Fruit fly (Drosophila melanogaster) whole organism, prepupa: Measurements from ENCODE around the gene CG5968.

ENCODE experiments used
- Blimp-1 ChIP-seq: fragments of 200-800 bp; sonication (Bioruptor generic); optimal IDR thresholded peaks from 3 replicates; lab custom pipeline; 2017; ENCODE audit warnings: missing biosample characterization, missing genetic modification characterization, mild to moderate bottlenecking, moderate library complexity, missing genetic modification reagents
- CG10631 ChIP-seq: fragments of 200-800 bp; sonication (Bioruptor generic); optimal IDR thresholded peaks from 2 replicates; lab custom pipeline; 2016; ENCODE audit warnings: missing biosample characterization, missing genetic modification characterization
- CG11294 ChIP-seq: fragments of 200-800 bp; sonication (Bioruptor generic); IDR thresholded peaks from 2 replicates; pipeline ENCODE4 v1.3.6; 2022; ENCODE audit warnings: missing biosample characterization, missing genetic modification characterization
- CG11762 ChIP-seq: fragments of 200-800 bp; sonication (Bioruptor generic); optimal IDR thresholded peaks from 3 replicates; lab custom pipeline; 2016; ENCODE audit warnings: missing biosample characterization, missing genetic modification characterization; ENCODE audit not compliant: insufficient read depth
- CG15336 ChIP-seq: fragments of 200-800 bp; sonication (Bioruptor generic); IDR thresholded peaks from 2 replicates; pipeline ENCODE4 v1.3.6; 2022; ENCODE audit warnings: missing biosample characterization, missing genetic modification characterization
- CG16779 ChIP-seq: fragments of 200-800 bp; sonication (Bioruptor generic); optimal IDR thresholded peaks from 3 replicates; lab custom pipeline; 2017; ENCODE audit warnings: missing biosample characterization, mild to moderate bottlenecking, missing genetic modification characterization
- CG3032 ChIP-seq: fragments of 200-800 bp; optimal IDR thresholded peaks from 2 replicates; lab custom pipeline; 2019; ENCODE audit warnings: missing biosample characterization, mild to moderate bottlenecking, missing genetic modification characterization, moderate library complexity
- CG31627 ChIP-seq: fragments of 200-800 bp; sonication (Bioruptor generic); optimal IDR thresholded peaks from 3 replicates; lab custom pipeline; 2016; ENCODE audit warnings: missing biosample characterization, missing genetic modification characterization
- CG3919 ChIP-seq: fragments of 200-800 bp; sonication (Bioruptor generic); optimal IDR thresholded peaks from 3 replicates; lab custom pipeline; 2016; ENCODE audit warnings: missing biosample characterization, missing genetic modification characterization
- CG6163 ChIP-seq: fragments of 200-800 bp; sonication (Bioruptor generic); IDR thresholded peaks from 3 replicates; pipeline ENCODE4 v1.3.6; 2022; ENCODE audit warnings: missing biosample characterization, missing genetic modification characterization
- CG6276 ChIP-seq: fragments of 200-800 bp; sonication (Bioruptor generic); optimal IDR thresholded peaks from 2 replicates; lab custom pipeline; 2017; ENCODE audit warnings: missing biosample characterization, mild to moderate bottlenecking, missing genetic modification characterization
- CG6854 ChIP-seq: fragments of 200-800 bp; sonication (Bioruptor generic); optimal IDR thresholded peaks from 2 replicates; lab custom pipeline; 2017; ENCODE audit warnings: missing biosample characterization, mild to moderate bottlenecking, missing genetic modification characterization
- CG7368 ChIP-seq: fragments of 200-800 bp; sonication (Bioruptor generic); optimal IDR thresholded peaks from 3 replicates; lab custom pipeline; 2016; ENCODE audit warnings: missing biosample characterization, missing genetic modification characterization
- CG8119 ChIP-seq: fragments of 200-800 bp; sonication (Bioruptor generic); IDR thresholded peaks from 3 replicates; pipeline ENCODE4 v1.3.6; 2022; ENCODE audit warnings: missing biosample characterization, missing genetic modification characterization
- CG8319 ChIP-seq: fragments of 200-800 bp; sonication (Bioruptor generic); optimal IDR thresholded peaks from 3 replicates; lab custom pipeline; 2016; ENCODE audit warnings: missing biosample characterization, missing genetic modification characterization
- CG8632 ChIP-seq: fragments of 200-800 bp; sonication (Bioruptor generic); optimal IDR thresholded peaks from 3 replicates; lab custom pipeline; 2016; ENCODE audit warnings: missing biosample characterization, missing genetic modification characterization
- CG9139 ChIP-seq: fragments of 200-800 bp; sonication (Bioruptor generic); optimal IDR thresholded peaks from 3 replicates; lab custom pipeline; 2017; ENCODE audit warnings: missing biosample characterization, mild to moderate bottlenecking, missing genetic modification characterization
- Eip75B ChIP-seq: fragments of 200-800 bp; sonication (Bioruptor generic); optimal IDR thresholded peaks from 3 replicates; lab custom pipeline; 2016; ENCODE audit warnings: missing biosample characterization, missing genetic modification characterization
- Eip78C ChIP-seq: fragments of 200-800 bp; sonication (Bioruptor generic); peaks from one replicate; lab custom pipeline; 2016; ENCODE audit warnings: missing biosample characterization, missing genetic modification characterization
- Eip93F ChIP-seq: fragments of 200-800 bp; sonication (Bioruptor generic); optimal IDR thresholded peaks from 2 replicates; lab custom pipeline; 2016; ENCODE audit warnings: missing biosample characterization, mild to moderate bottlenecking, missing genetic modification characterization
- Ets96B ChIP-seq: fragments of 200-800 bp; optimal IDR thresholded peaks from 2 replicates; lab custom pipeline; 2019; ENCODE audit warnings: missing biosample characterization, mild to moderate bottlenecking, missing genetic modification characterization, moderate library complexity
- Gug ChIP-seq: fragments of 200-800 bp; sonication (Bioruptor generic); IDR thresholded peaks from 2 replicates; pipeline ENCODE4 v1.3.6; 2022; ENCODE audit warnings: missing biosample characterization, missing genetic modification characterization
- Hr39 ChIP-seq: fragments of 200-800 bp; sonication (Bioruptor generic); optimal IDR thresholded peaks from 2 replicates; lab custom pipeline; 2016; ENCODE audit warnings: missing biosample characterization, missing genetic modification characterization
- Lpt ChIP-seq: fragments of 200-800 bp; sonication (Bioruptor generic); optimal IDR thresholded peaks from 3 replicates; lab custom pipeline; 2016; ENCODE audit warnings: missing biosample characterization, missing genetic modification characterization
- Met ChIP-seq: fragments of 200-800 bp; sonication (Bioruptor generic); optimal IDR thresholded peaks from 3 replicates; lab custom pipeline; 2016; ENCODE audit warnings: missing biosample characterization, missing genetic modification characterization
- OdsH ChIP-seq: fragments of 200-800 bp; sonication (Bioruptor generic); optimal IDR thresholded peaks from 3 replicates; lab custom pipeline; 2016; ENCODE audit warnings: missing biosample characterization, missing genetic modification characterization
- Smox ChIP-seq: fragments of 200-800 bp; sonication (Bioruptor generic); optimal IDR thresholded peaks from 3 replicates; lab custom pipeline; 2016; ENCODE audit warnings: missing biosample characterization, missing genetic modification characterization
- Sox102F ChIP-seq: fragments of 200-800 bp; sonication (Bioruptor generic); optimal IDR thresholded peaks from 2 replicates; lab custom pipeline; 2016; ENCODE audit warnings: missing biosample characterization, mild to moderate bottlenecking, missing genetic modification characterization
- Sox14 ChIP-seq: fragments of 200-800 bp; sonication (Bioruptor generic); optimal IDR thresholded peaks from 3 replicates; lab custom pipeline; 2016; ENCODE audit warnings: missing biosample characterization, missing genetic modification characterization
- acj6 ChIP-seq: fragments of 200-800 bp; sonication (Bioruptor generic); optimal IDR thresholded peaks from 3 replicates; lab custom pipeline; 2016; ENCODE audit warnings: missing biosample characterization, missing genetic modification characterization
- fd59A ChIP-seq: fragments of 200-800 bp; sonication (Bioruptor generic); optimal IDR thresholded peaks from 2 replicates; lab custom pipeline; 2017; ENCODE audit warnings: missing biosample characterization, mild to moderate bottlenecking, missing genetic modification characterization, missing genetic modification reagents
- fd85E ChIP-seq: fragments of 200-800 bp; sonication (Bioruptor generic); optimal IDR thresholded peaks from 3 replicates; lab custom pipeline; 2016; ENCODE audit warnings: missing biosample characterization, missing genetic modification characterization
- fkh ChIP-seq: fragments of 200-800 bp; sonication (Bioruptor generic); optimal IDR thresholded peaks from 3 replicates; lab custom pipeline; 2017; ENCODE audit warnings: missing biosample characterization, mild to moderate bottlenecking, missing genetic modification characterization, moderate library complexity
- net ChIP-seq: fragments of 200-800 bp; sonication (Bioruptor generic); optimal IDR thresholded peaks from 3 replicates; lab custom pipeline; 2016; ENCODE audit warnings: missing biosample characterization, missing genetic modification characterization
- salr ChIP-seq, 2 experiments: fragments of 200-800 bp; sonication (Bioruptor generic); optimal IDR thresholded peaks; 3 replicates each; lab custom pipeline; 2016 to 2018; ENCODE audit warnings: missing biosample characterization in 2 of 2, missing genetic modification characterization in 2 of 2, mild to moderate bottlenecking in 1 of 2
- spab ChIP-seq: fragments of 200-800 bp; sonication (Bioruptor generic); optimal IDR thresholded peaks from 2 replicates; lab custom pipeline; 2017; ENCODE audit warnings: missing biosample characterization, mild to moderate bottlenecking, missing genetic modification characterization, missing genetic modification reagents
- ss ChIP-seq, 2 experiments: fragments of 200-800 bp; sonication (Bioruptor generic); optimal IDR thresholded peaks; 2 replicates in 1 of 2; 3 replicates in 1 of 2; lab custom pipeline; 2017 to 2018; ENCODE audit warnings: mild to moderate bottlenecking in 2 of 2, missing biosample characterization in 2 of 2, missing genetic modification characterization in 2 of 2, moderate library complexity in 1 of 2
- vri ChIP-seq: fragments of 200-800 bp; sonication (Bioruptor generic); optimal IDR thresholded peaks from 3 replicates; lab custom pipeline; 2016; ENCODE audit warnings: missing biosample characterization, mild to moderate bottlenecking, missing genetic modification characterization

The CG5968 gene

dm6 chr2L:16534174-16534835, 15.5 kb downstream of the CG5968 start (continued):
- TF ChIP-seq spab (GFP tag; lab: Kevin White, UChicago), result peak; percentile 19
- TF ChIP-seq CG31627 (GFP tag; lab: Kevin White, UChicago), result no peak
- TF ChIP-seq fd59A (GFP tag; lab: Kevin White, UChicago), result no peak
- no peak for TF ChIP-seq Blimp-1 (GFP tag; lab: Kevin White, UChicago)
- TF ChIP-seq CG3032 (tag; lab: Kevin White, UChicago), result peak; percentile 18
- TF ChIP-seq CG15336 (GFP tag; lab: Robert Waterston, UW), result peak; percentile 53; the same call in 1 of the 2 replicates
- TF ChIP-seq Lpt (GFP tag; lab: Kevin White, UChicago), result no peak
- no peak for TF ChIP-seq Smox (GFP tag; lab: Kevin White, UChicago)
- TF ChIP-seq fd85E (GFP tag; lab: Kevin White, UChicago), result no peak
- TF ChIP-seq Eip75B, result no peak
- TF ChIP-seq Hr39 (GFP tag; lab: Kevin White, UChicago), result no peak
- no peak for TF ChIP-seq Eip93F
- no peak for TF ChIP-seq acj6 (GFP tag; lab: Kevin White, UChicago)
- peak; percentile 32 for TF ChIP-seq CG9139 (GFP tag; lab: Kevin White, UChicago)
- peak; percentile 34 for TF ChIP-seq CG16779 (tag; lab: Kevin White, UChicago)
- no peak for TF ChIP-seq net (GFP tag; lab: Kevin White, UChicago)
- TF ChIP-seq CG6276 (GFP tag; lab: Kevin White, UChicago), result peak; percentile 51
- TF ChIP-seq vri (GFP tag; lab: Kevin White, UChicago), result no peak

- TF ChIP-seq CG8119 (no peak), Smox (GFP tag; lab: Kevin White, UChicago) (no peak), Sox102F (GFP tag; lab: Kevin White, UChicago) (no peak), CG11294 (no peak; the same call in 1 of the 2 replicates), Sox14 (GFP tag; lab: Kevin White, UChicago) (no peak), CG8632 (GFP tag; lab: Kevin White, UChicago) (no peak), vri (GFP tag; lab: Kevin White, UChicago) (peak; percentile 25), Hr39 (GFP tag; lab: Kevin White, UChicago) (no peak), CG3919 (GFP tag; lab: Kevin White, UChicago) (no peak), CG9139 (GFP tag; lab: Kevin White, UChicago) (peak; percentile 27), Gug (GFP tag; lab: Robert Waterston, UW) (no peak), CG8319 (GFP tag; lab: Kevin White, UChicago) (no peak), Met (no peak), CG7368 (GFP tag; lab: Kevin White, UChicago) (peak; percentile 40), Eip78C (GFP tag; lab: Kevin White, UChicago) (no peak), Ets96B (no peak), CG16779 (tag; lab: Kevin White, UChicago) (peak; percentile 6), net (GFP tag; lab: Kevin White, UChicago) (peak; percentile 34), fkh (GFP tag; lab: Kevin White, UChicago) (peak; percentile 98), CG31627 (GFP tag; lab: Kevin White, UChicago) (no peak), OdsH (no peak), salr (GFP tag; optimal IDR thresholded peaks at IDR 0.05; lab: Kevin White, UChicago) (peak in 1 of 2 experiments; percentile 42), CG6854 (peak; percentile 53), CG6163 (no peak; the same call in 2 of the 3 replicates), CG10631 (no peak), CG11762 (GFP tag; lab: Kevin White, UChicago) (no peak), ss (GFP tag; optimal IDR thresholded peaks at IDR 0.05; lab: Kevin White, UChicago) (peak; percentile 21 to 59), CG3032 (tag; lab: Kevin White, UChicago) (no peak)
These were observed 16.4 kb downstream of the CG5968 start for dm6 chr2L:16533386-16533773.
